Worm (Caenorhabditis elegans) whole organism, L1 larva: ENCODE measurements around the gene tsp-10.
A peak's percentile ranks its signal among the peaks of the same experiment; 100 is the strongest.

ENCODE experiments used
- aly-2 ChIP-seq: fragments of 150-350 bp; optimal IDR thresholded peaks from 2 replicates; lab custom pipeline; 2014; ENCODE audit warnings: missing biosample characterization, missing genetic modification characterization
- ama-1 ChIP-seq: fragments of 150-350 bp; optimal IDR thresholded peaks from 2 replicates; lab custom pipeline; 2014
- lin-35 ChIP-seq, 2 experiments: fragments of 150-350 bp; optimal IDR thresholded peaks; 2 replicates each; lab custom pipeline; 2014; ENCODE audit warnings: missing biosample characterization in 2 of 2, missing genetic modification characterization in 2 of 2, missing genetic modification reagents in 2 of 2
- nhr-76 ChIP-seq: sonication (generic microtip); optimal IDR thresholded peaks from 2 replicates; lab custom pipeline; 2017; ENCODE audit warnings: missing biosample characterization, missing genetic modification characterization
- nhr-77 ChIP-seq: fragments of 150-350 bp; optimal IDR thresholded peaks from 2 replicates; lab custom pipeline; 2014; ENCODE audit warnings: missing biosample characterization, missing genetic modification characterization
- snpc-4 ChIP-seq: fragments of 150-350 bp; optimal IDR thresholded peaks from 2 replicates; lab custom pipeline; 2014; ENCODE audit warnings: missing biosample characterization, missing genetic modification characterization
- unc-62 ChIP-seq: fragments of 150-350 bp; optimal IDR thresholded peaks from 2 replicates; lab custom pipeline; 2014; ENCODE audit warnings: missing biosample characterization, missing genetic modification reagents, missing genetic modification characterization
- zip-4 ChIP-seq: fragments of 200-800 bp; sonication (Bioruptor generic); optimal IDR thresholded peaks from 2 replicates; lab custom pipeline; 2018; ENCODE audit warnings: mild to moderate bottlenecking, missing genetic modification characterization, moderate library complexity, missing compliant biosample characterization

- TF ChIP-seq lin-35 (GFP tag; optimal IDR thresholded peaks at IDR 0.05; lab: Kevin White, UChicago) (peak in 1 of 2 experiments; percentile 32), nhr-76 (tag; lab: Kevin White, UChicago) (no peak), snpc-4 (tag; lab: Kevin White, UChicago) (no peak), nhr-77 (peak; percentile 8), zip-4 (no peak), aly-2 (peak; percentile 3), ama-1 (lab: Kevin White, UChicago) (no peak), unc-62 (GFP tag; lab: Kevin White, UChicago) (no peak)
Measured at ce11 chrII:6683663-6684285, 34.6 kb upstream of the tsp-10 start, which contains the start of gene gyf-1.
